Fruit fly (Drosophila melanogaster): ENCODE data around the gene CG17687.

DNA sequence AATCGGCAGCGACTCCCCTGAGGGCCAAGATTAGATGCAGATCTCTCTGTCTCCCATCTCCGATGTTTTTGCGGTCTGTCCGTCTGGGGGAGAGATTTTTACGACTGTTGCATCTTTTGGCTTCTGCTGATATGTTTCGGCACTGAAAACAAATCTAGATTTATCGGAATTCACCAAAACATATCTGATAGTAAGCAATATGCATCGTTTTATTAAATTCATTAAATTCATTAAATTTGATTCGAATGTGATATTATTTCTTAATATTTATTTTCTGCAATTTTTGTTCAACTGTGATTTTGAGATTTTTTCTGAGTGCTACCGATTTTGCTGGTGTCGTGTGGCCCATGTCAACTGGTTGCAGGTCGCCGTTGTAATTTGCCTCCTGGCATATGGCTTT, 44.7 kb downstream of the CG17687 start:
- TF ChIP-seq Myc (optimal IDR thresholded peaks at IDR 0.05) (no peak), CrebA (GFP tag; optimal IDR thresholded peaks at IDR 0.05; ENCODE audit: borderline replicate concordance) (no peak), Abd-B (GFP tag; optimal IDR thresholded peaks at IDR 0.05) (no peak), dl (GFP tag; optimal IDR thresholded peaks at IDR 0.05; ENCODE audit: insufficient read depth in 1 of 2, partially characterized antibody in 2 of 2) (no peak), Jra (GFP tag; optimal IDR thresholded peaks at IDR 0.05) (no peak), tai (GFP tag; optimal IDR thresholded peaks at IDR 0.05) (no peak), N (GFP tag; optimal IDR thresholded peaks at IDR 0.05) (no peak), Sp1 (GFP tag; optimal IDR thresholded peaks at IDR 0.05) (no peak), Hr78 (GFP tag; optimal IDR thresholded peaks at IDR 0.05) (no peak), lola (GFP tag; optimal IDR thresholded peaks at IDR 0.05) (no peak)
